Fruit fly (Drosophila melanogaster): ENCODE results near the gene La.

La gene

dm6 chr2L:20326317-20326716 is 23.5 kb downstream of the La start (continued):
- TF ChIP-seq CG10669 (GFP tag; optimal IDR thresholded peaks at IDR 0.05) (peak; percentile 91), CG6163 (GFP tag; IDR thresholded peaks at IDR 0.05) (peak; percentile 94), CG16779 (tag; optimal IDR thresholded peaks at IDR 0.05) (peak; percentile 75), CG7368 (GFP tag; optimal IDR thresholded peaks at IDR 0.05) (peak; percentile 79), lz (GFP tag; optimal IDR thresholded peaks at IDR 0.05) (peak; percentile 33), Hr38 (GFP tag; optimal IDR thresholded peaks at IDR 0.05) (no peak), CG11902 (GFP tag; optimal IDR thresholded peaks at IDR 0.05) (peak; percentile 52), cyc (GFP tag; optimal IDR thresholded peaks at IDR 0.05) (peak; percentile 52), acj6 (GFP tag; optimal IDR thresholded peaks at IDR 0.05) (peak; percentile 68), Ets21C (GFP tag; optimal IDR thresholded peaks at IDR 0.05) (no peak), ss (GFP tag; optimal IDR thresholded peaks at IDR 0.05) (peak; percentile 78 to 84), esn (GFP tag; optimal IDR thresholded peaks at IDR 0.05) (peak; percentile 28), CG11762 (GFP tag; optimal IDR thresholded peaks at IDR 0.05; ENCODE audit: insufficient read depth) (peak; percentile 89), CG3919 (GFP tag; optimal IDR thresholded peaks at IDR 0.05) (peak; percentile 92), CG6792 (GFP tag; optimal IDR thresholded peaks at IDR 0.05) (peak; percentile 66), CG32006 (GFP tag; optimal IDR thresholded peaks at IDR 0.05) (peak; percentile 85), Eip75B (GFP tag; optimal IDR thresholded peaks at IDR 0.05) (peak; percentile 66), Hr4 (GFP tag; optimal IDR thresholded peaks at IDR 0.05) (peak; percentile 84), CG10631 (GFP tag; optimal IDR thresholded peaks at IDR 0.05) (peak; percentile 80), fd85E (GFP tag; optimal IDR thresholded peaks at IDR 0.05) (peak; percentile 45), fd59A (GFP tag; optimal IDR thresholded peaks at IDR 0.05) (peak; percentile 66), spab (GFP tag; optimal IDR thresholded peaks at IDR 0.05) (peak; percentile 92), svp (GFP tag) (peak; percentile 77), Hr39 (GFP tag; optimal IDR thresholded peaks at IDR 0.05) (peak; percentile 20), CG6854 (GFP tag; optimal IDR thresholded peaks at IDR 0.05) (no peak), achi (GFP tag; optimal IDR thresholded peaks at IDR 0.05) (peak; percentile 79), CG34406 (GFP tag; optimal IDR thresholded peaks at IDR 0.05) (peak; percentile 38), dsx (GFP tag; optimal IDR thresholded peaks at IDR 0.05; ENCODE audit: poor library complexity, severe bottlenecking) (peak; percentile 84), Ets96B (tag; optimal IDR thresholded peaks at IDR 0.05) (peak; percentile 78), CG1621 (tag; optimal IDR thresholded peaks at IDR 0.05) (peak; percentile 80), Gug (GFP tag; IDR thresholded peaks at IDR 0.05) (peak; percentile 91), fkh (GFP tag; optimal IDR thresholded peaks at IDR 0.05) (no peak), CG8632 (GFP tag; optimal IDR thresholded peaks at IDR 0.05) (peak; percentile 42), topi (GFP tag; optimal IDR thresholded peaks at IDR 0.05) (peak; percentile 65), CG31627 (GFP tag; optimal IDR thresholded peaks at IDR 0.05) (peak; percentile 26)

DNA sequence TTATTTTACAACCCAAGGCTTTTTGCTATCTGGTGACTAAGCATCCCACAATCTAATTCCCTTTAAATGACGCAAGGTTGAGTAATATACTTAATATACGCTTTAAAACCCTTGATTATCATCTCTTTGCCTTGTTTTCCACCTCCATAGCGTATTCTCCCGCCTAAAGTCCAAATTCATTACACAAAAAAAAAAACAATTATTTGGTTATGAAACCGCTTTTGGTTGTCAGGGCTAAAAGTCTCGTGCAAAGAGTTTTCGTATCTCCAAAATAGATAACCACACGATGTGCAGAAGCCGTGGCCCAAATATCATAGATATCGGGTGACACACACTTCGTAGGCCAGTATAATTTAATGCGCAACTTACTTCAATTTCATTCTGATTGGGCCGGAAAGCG is 24.4 kb downstream of the La start:
- TF ChIP-seq CG7368 (GFP tag; optimal IDR thresholded peaks at IDR 0.05) (no peak), achi (GFP tag; optimal IDR thresholded peaks at IDR 0.05) (no peak), net (GFP tag; optimal IDR thresholded peaks at IDR 0.05) (no peak), CG8119 (GFP tag; IDR thresholded peaks at IDR 0.05) (no peak), vri (GFP tag; optimal IDR thresholded peaks at IDR 0.05) (peak; percentile 30), CG6163 (GFP tag; IDR thresholded peaks at IDR 0.05) (no peak)

DNA sequence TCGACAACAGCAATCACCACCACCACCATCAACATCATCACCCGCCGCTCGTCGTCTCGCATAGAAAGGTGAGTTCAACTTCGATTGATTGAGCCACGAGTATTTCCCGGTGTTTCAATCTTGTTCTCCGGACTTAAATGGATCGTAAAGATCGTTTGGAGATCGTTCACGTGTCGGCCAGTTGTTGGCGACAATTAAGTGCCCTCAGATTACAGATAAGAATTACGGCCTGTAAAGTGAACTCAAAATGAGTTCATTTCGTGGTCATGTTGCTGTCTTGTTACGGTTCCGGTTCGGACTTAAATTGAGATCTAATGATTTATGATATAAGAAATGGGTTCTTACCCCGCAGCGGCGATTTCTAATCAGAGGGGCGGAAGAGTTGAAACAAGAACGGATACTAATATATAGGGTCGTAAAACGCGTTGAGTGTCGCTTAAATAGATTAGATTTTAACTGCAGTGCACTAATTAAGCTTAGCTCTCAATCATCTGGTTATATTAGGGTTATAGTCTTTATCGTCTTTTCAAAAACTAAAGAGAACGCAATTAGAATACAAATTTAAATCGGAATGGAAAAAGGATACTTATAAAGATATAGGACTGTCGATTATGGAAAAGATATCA is 27.7 kb downstream of the La start:
- TF ChIP-seq fd59A (GFP tag; optimal IDR thresholded peaks at IDR 0.05), result no peak
- TF ChIP-seq Eip78C (GFP tag), result no peak
- TF ChIP-seq svp (GFP tag), result peak; percentile 77
- no peak for TF ChIP-seq spab (GFP tag; optimal IDR thresholded peaks at IDR 0.05)

Data from whole organism, prepupa.